Fruit fly (Drosophila melanogaster): ENCODE results near the gene GAPcenA.
A peak's percentile ranks its signal among the peaks of the same experiment; 100 is the strongest.

Gene GAPcenA

dm6 chr3L:8395630-8396168 is 49.3 kb downstream of the GAPcenA start, which contains the start of gene CG7120:
Gene CG7120 (plus strand): TSS chr3L:8396000.
- TF ChIP-seq CG33017 (tag; optimal IDR thresholded peaks at IDR 0.05) (no peak), Hr96 (GFP tag; optimal IDR thresholded peaks at IDR 0.05) (peak; percentile 8), ovo (GFP tag; optimal IDR thresholded peaks at IDR 0.05) (no peak), CG12768 (GFP tag; optimal IDR thresholded peaks at IDR 0.05) (no peak), CG14711 (tag; optimal IDR thresholded peaks at IDR 0.05) (no peak), tj (GFP tag; optimal IDR thresholded peaks at IDR 0.05) (no peak), cic (GFP tag; optimal IDR thresholded peaks at IDR 0.05) (peak; percentile 2), pad (GFP tag; optimal IDR thresholded peaks at IDR 0.05) (no peak)

- TF ChIP-seq tj (GFP tag; optimal IDR thresholded peaks at IDR 0.05) (peak; percentile 95), pad (GFP tag; optimal IDR thresholded peaks at IDR 0.05) (no peak)
These were observed 49.8 kb downstream of the GAPcenA start for dm6 chr3L:8396187-8396586.

DNA sequence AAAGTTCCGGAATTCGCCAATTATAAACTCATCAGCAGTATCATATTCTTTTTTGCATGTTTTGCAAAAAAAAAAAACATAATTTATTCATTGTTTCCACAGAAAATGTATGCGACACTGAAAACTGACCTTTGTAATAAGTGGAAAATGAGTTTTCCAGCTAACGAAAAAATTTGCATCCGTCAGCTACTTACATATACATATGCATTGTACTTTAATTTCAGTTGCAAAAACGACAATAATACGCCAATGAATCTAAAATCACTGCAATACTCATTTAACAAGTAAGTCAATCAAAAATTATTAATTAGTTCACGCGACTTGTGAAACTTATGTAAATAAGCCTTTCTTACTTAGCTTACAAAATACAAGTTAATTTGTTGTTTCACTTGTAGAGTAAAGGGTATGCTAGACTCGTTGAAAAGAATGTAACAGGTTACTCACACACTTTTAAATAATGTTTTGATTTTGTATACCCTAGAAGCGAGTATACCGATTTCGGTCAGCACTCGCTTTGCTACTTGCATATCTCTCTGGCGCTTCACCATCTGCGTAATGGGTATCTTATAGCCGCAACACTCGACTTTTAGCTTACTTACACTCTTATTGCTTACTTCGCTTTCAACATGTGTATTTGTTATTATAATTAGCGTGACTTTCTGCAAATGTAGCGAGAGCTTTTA is 52.5 kb downstream of the GAPcenA start:
- TF ChIP-seq Crg-1 (GFP tag; optimal IDR thresholded peaks at IDR 0.05) = peak; percentile 60
- TF ChIP-seq Mnt (GFP tag; optimal IDR thresholded peaks at IDR 0.05) = no peak
- peak; percentile 85 for TF ChIP-seq CG33017 (tag; optimal IDR thresholded peaks at IDR 0.05)
- peak; percentile 74 for TF ChIP-seq CG12768 (GFP tag; optimal IDR thresholded peaks at IDR 0.05)
- TF ChIP-seq kay (GFP tag; ENCODE audit: borderline replicate concordance) = peak; percentile 21
- peak; percentile 86 for TF ChIP-seq CG14711 (tag; optimal IDR thresholded peaks at IDR 0.05)
- peak; percentile 36 for TF ChIP-seq cic (GFP tag; optimal IDR thresholded peaks at IDR 0.05)
- TF ChIP-seq cnc (optimal IDR thresholded peaks at IDR 0.05) = no peak
- peak; percentile 95 for TF ChIP-seq tj (GFP tag; optimal IDR thresholded peaks at IDR 0.05)
- TF ChIP-seq CG11617 (GFP tag; optimal IDR thresholded peaks at IDR 0.05) = peak; percentile 68
- peak; percentile 87 for TF ChIP-seq CG7101 (tag; optimal IDR thresholded peaks at IDR 0.05)
- no peak for TF ChIP-seq ovo (GFP tag; optimal IDR thresholded peaks at IDR 0.05)
- TF ChIP-seq bab1 (GFP tag; optimal IDR thresholded peaks at IDR 0.05) = peak; percentile 96
- TF ChIP-seq CG1620 (GFP tag; optimal IDR thresholded peaks at IDR 0.05) = peak; percentile 48
- TF ChIP-seq toe (GFP tag; optimal IDR thresholded peaks at IDR 0.05) = no peak
- TF ChIP-seq CG7045 (GFP tag; optimal IDR thresholded peaks at IDR 0.05) = peak; percentile 13
- peak; percentile 48 for TF ChIP-seq CG5204 (GFP tag; optimal IDR thresholded peaks at IDR 0.05)
- TF ChIP-seq Clk (GFP tag; optimal IDR thresholded peaks at IDR 0.05) = no peak
- TF ChIP-seq Hr96 (GFP tag; optimal IDR thresholded peaks at IDR 0.05) = no peak
- peak; percentile 71 for TF ChIP-seq pad (GFP tag; optimal IDR thresholded peaks at IDR 0.05)

Measured in whole organism, adult.